Fruit fly (Drosophila melanogaster) whole organism, embryonic: ENCODE results near the gene Decay.

ENCODE experiments used
- Ada2b ChIP-seq: fragments of 200-800 bp; sonication (Bioruptor generic); IDR thresholded peaks from 2 replicates; pipeline ENCODE4 v1.3.6; 2022; ENCODE audit warnings: missing biosample characterization, missing genetic modification characterization
- Asciz ChIP-seq: fragments of 200-800 bp; sonication (Bioruptor generic); optimal IDR thresholded peaks from 2 replicates; lab custom pipeline; 2017; ENCODE audit warnings: missing biosample characterization, mild to moderate bottlenecking, missing genetic modification characterization, missing genetic modification reagents
- Bgb ChIP-seq: fragments of 200-800 bp; sonication (Bioruptor generic); IDR thresholded peaks from 2 replicates; pipeline ENCODE4 v1.3.6; 2022; ENCODE audit warnings: missing biosample characterization, missing genetic modification characterization; ENCODE audit not compliant: partially characterized antibody
- CG10209 ChIP-seq: fragments of 200-800 bp; sonication (Bioruptor generic); optimal IDR thresholded peaks from 3 replicates; lab custom pipeline; 2017; ENCODE audit warnings: missing biosample characterization, mild to moderate bottlenecking, missing genetic modification characterization, missing genetic modification reagents
- CG1024 ChIP-seq: fragments of 200-800 bp; sonication (Bioruptor generic); IDR thresholded peaks from 2 replicates; pipeline ENCODE4 v1.3.6; 2022; ENCODE audit warnings: missing biosample characterization, missing genetic modification characterization
- CG12219 ChIP-seq: fragments of 200-800 bp; sonication (Bioruptor generic); optimal IDR thresholded peaks from 3 replicates; lab custom pipeline; 2018; ENCODE audit warnings: missing biosample characterization, mild to moderate bottlenecking, missing genetic modification characterization
- CG14710 ChIP-seq: fragments of 200-800 bp; sonication (Bioruptor generic); optimal IDR thresholded peaks from 3 replicates; lab custom pipeline; 2019; ENCODE audit warnings: missing biosample characterization, mild to moderate bottlenecking, missing genetic modification characterization, moderate library complexity
- CG16779 ChIP-seq: fragments of 200-800 bp; sonication (Bioruptor generic); IDR thresholded peaks from 2 replicates; pipeline ENCODE4 v1.3.6; 2022; ENCODE audit warnings: missing biosample characterization, missing genetic modification characterization
- CG17385 ChIP-seq: fragments of 200-800 bp; sonication (Bioruptor generic); optimal IDR thresholded peaks from 3 replicates; lab custom pipeline; 2018; ENCODE audit warnings: missing biosample characterization, mild to moderate bottlenecking, missing genetic modification characterization
- CG18011 ChIP-seq: fragments of 200-800 bp; sonication (Bioruptor generic); optimal IDR thresholded peaks from 2 replicates; lab custom pipeline; 2017; ENCODE audit warnings: missing biosample characterization, missing genetic modification characterization, mild to moderate bottlenecking, moderate library complexity, missing genotype
- CG2678 ChIP-seq: fragments of 200-800 bp; sonication (Bioruptor generic); optimal IDR thresholded peaks from 3 replicates; lab custom pipeline; 2019; ENCODE audit warnings: missing biosample characterization, mild to moderate bottlenecking, missing genetic modification characterization, moderate library complexity
- CG32772 ChIP-seq: fragments of 200-800 bp; sonication (Bioruptor generic); IDR thresholded peaks from 2 replicates; pipeline ENCODE4 v1.3.6; 2022; ENCODE audit warnings: missing biosample characterization, missing genetic modification characterization
- CG33557 ChIP-seq: fragments of 200-800 bp; sonication (Bioruptor generic); optimal IDR thresholded peaks from 2 replicates; lab custom pipeline; 2019; ENCODE audit warnings: missing biosample characterization, mild to moderate bottlenecking, missing genetic modification characterization, moderate library complexity
- CG3726 ChIP-seq: fragments of 200-800 bp; sonication (Bioruptor generic); IDR thresholded peaks from 3 replicates; pipeline ENCODE4, ENCODE4 v1.3.6; 2022; ENCODE audit warnings: missing biosample characterization, missing genetic modification characterization
- CG8281 ChIP-seq: fragments of 200-800 bp; sonication (Bioruptor generic); optimal IDR thresholded peaks from 2 replicates; lab custom pipeline; 2018; ENCODE audit warnings: missing biosample characterization, mild to moderate bottlenecking, missing genetic modification characterization, moderate library complexity
- CG8478 ChIP-seq: fragments of >200 bp; optimal IDR thresholded peaks from 2 replicates; lab custom pipeline; 2018
- CG9727 ChIP-seq: fragments of 200-800 bp; sonication (Bioruptor generic); optimal IDR thresholded peaks from 3 replicates; lab custom pipeline; 2017; ENCODE audit warnings: missing biosample characterization, mild to moderate bottlenecking, missing genetic modification characterization
- D19B ChIP-seq: fragments of 200-800 bp; sonication (Bioruptor generic); optimal IDR thresholded peaks from 2 replicates; lab custom pipeline; 2017; ENCODE audit warnings: missing biosample characterization, mild to moderate bottlenecking, missing genetic modification characterization
- Fer1 ChIP-seq: fragments of 200-800 bp; sonication (Bioruptor generic); optimal IDR thresholded peaks from 2 replicates; lab custom pipeline; 2017; ENCODE audit warnings: missing biosample characterization, mild to moderate bottlenecking, missing genetic modification characterization
- HHEX ChIP-seq: fragments of 200-800 bp; sonication (Bioruptor generic); optimal IDR thresholded peaks from 3 replicates; lab custom pipeline; 2017; ENCODE audit warnings: missing biosample characterization, mild to moderate bottlenecking, missing genetic modification characterization, missing genetic modification reagents
- Hr78 ChIP-seq, 2 experiments: fragments of 200-800 bp in 1 of 2; fragments of >200 bp in 1 of 2; sonication (Bioruptor generic) in 1 of 2; optimal IDR thresholded peaks; 2 replicates each; lab custom pipeline; 2017 to 2019; ENCODE audit warnings: missing biosample characterization in 2 of 2, missing genetic modification characterization in 2 of 2, mild to moderate bottlenecking in 1 of 2, moderate library complexity in 1 of 2
- Med ChIP-seq: fragments of 200-800 bp; sonication (Bioruptor generic); peaks from one replicate; lab custom pipeline; 2016; ENCODE audit warnings: missing biosample characterization, missing genetic modification characterization, mild to moderate bottlenecking, inconsistent platforms, moderate library complexity
- NC2α ChIP-seq: fragments of 200-800 bp; sonication (Bioruptor generic); optimal IDR thresholded peaks from 2 replicates; lab custom pipeline; 2016; ENCODE audit warnings: missing biosample characterization, missing genetic modification characterization
- Vsx1 ChIP-seq: fragments of 200-800 bp; sonication (Bioruptor generic); optimal IDR thresholded peaks from 2 replicates; lab custom pipeline; 2017; ENCODE audit warnings: missing biosample characterization, mild to moderate bottlenecking, missing genetic modification characterization, missing genetic modification reagents
- ab ChIP-seq: fragments of 200-800 bp; sonication (Bioruptor generic); optimal IDR thresholded peaks from 2 replicates; lab custom pipeline; 2016; ENCODE audit warnings: missing biosample characterization, missing genetic modification characterization
- ara ChIP-seq: fragments of 200-800 bp; sonication (Bioruptor generic); IDR thresholded peaks from 2 replicates; pipeline ENCODE4 v1.3.6; 2022; ENCODE audit warnings: missing biosample characterization, missing genetic modification characterization
- cato ChIP-seq: fragments of 200-800 bp; sonication (Bioruptor generic); optimal IDR thresholded peaks from 2 replicates; lab custom pipeline; 2016; ENCODE audit warnings: missing biosample characterization, missing genetic modification characterization, borderline replicate concordance
- chif ChIP-seq, 2 experiments: fragments of 200-800 bp; sonication (Bioruptor generic); optimal IDR thresholded peaks; 3 replicates each; lab custom pipeline; 2016; ENCODE audit warnings: missing biosample characterization in 2 of 2, missing genetic modification characterization in 2 of 2
- chinmo ChIP-seq: fragments of 200-800 bp; sonication (Bioruptor generic); IDR thresholded peaks from 4 replicates; pipeline ENCODE4 v1.3.6; 2022; ENCODE audit warnings: missing biosample characterization, missing genetic modification characterization; ENCODE audit not compliant: partially characterized antibody
- chm ChIP-seq: fragments of 200-800 bp; sonication (Bioruptor generic); IDR thresholded peaks from 2 replicates; pipeline ENCODE4 v1.3.6; 2022; ENCODE audit warnings: missing biosample characterization, missing genetic modification characterization
- crol ChIP-seq: fragments of 200-800 bp; sonication (Bioruptor generic); IDR thresholded peaks from 2 replicates; pipeline ENCODE4 v1.3.6; 2022; ENCODE audit warnings: missing biosample characterization, missing genetic modification characterization
- da ChIP-seq: fragments of 200-800 bp; sonication (Bioruptor generic); optimal IDR thresholded peaks from 2 replicates; lab custom pipeline; 2016; ENCODE audit warnings: missing biosample characterization, missing genetic modification characterization
- gce ChIP-seq: fragments of 200-800 bp; sonication (Bioruptor generic); IDR thresholded peaks from 3 replicates; pipeline ENCODE4 v1.3.6; 2022; ENCODE audit warnings: missing biosample characterization, missing genetic modification characterization
- ind ChIP-seq: fragments of 200-800 bp; sonication (Bioruptor generic); optimal IDR thresholded peaks from 3 replicates; lab custom pipeline; 2016; ENCODE audit warnings: missing biosample characterization, missing genetic modification characterization
- ken ChIP-seq: fragments of 200-800 bp; sonication (Bioruptor generic); IDR thresholded peaks from 3 replicates; pipeline ENCODE4 v1.3.6; 2022; ENCODE audit warnings: missing biosample characterization, missing genetic modification characterization
- pnt ChIP-seq: fragments of 200-800 bp; sonication (Bioruptor generic); optimal IDR thresholded peaks from 3 replicates; lab custom pipeline; 2016; ENCODE audit warnings: missing biosample characterization, missing genetic modification characterization
- pros ChIP-seq: fragments of 200-800 bp; sonication (Bioruptor generic); optimal IDR thresholded peaks from 3 replicates; lab custom pipeline; 2019; ENCODE audit warnings: missing biosample characterization, mild to moderate bottlenecking, missing genetic modification characterization, moderate library complexity
- sens-2 ChIP-seq: fragments of 200-800 bp; sonication (Bioruptor generic); IDR thresholded peaks from 2 replicates; pipeline ENCODE4 v1.3.6; 2022; ENCODE audit warnings: missing biosample characterization, missing genetic modification characterization
- sqz ChIP-seq: fragments of 200-800 bp; sonication (Bioruptor generic); optimal IDR thresholded peaks from 3 replicates; lab custom pipeline; 2018; ENCODE audit warnings: missing biosample characterization, mild to moderate bottlenecking, missing genetic modification characterization
- zf30C ChIP-seq: fragments of 200-800 bp; sonication (Bioruptor generic); optimal IDR thresholded peaks from 3 replicates; lab custom pipeline; 2018; ENCODE audit warnings: missing biosample characterization, mild to moderate bottlenecking, missing genetic modification characterization
- zfh2 ChIP-seq: fragments of 200-800 bp; sonication (Bioruptor generic); optimal IDR thresholded peaks from 2 replicates; lab custom pipeline; 2016; ENCODE audit warnings: missing biosample characterization, missing genetic modification characterization

Gene Decay

DNA sequence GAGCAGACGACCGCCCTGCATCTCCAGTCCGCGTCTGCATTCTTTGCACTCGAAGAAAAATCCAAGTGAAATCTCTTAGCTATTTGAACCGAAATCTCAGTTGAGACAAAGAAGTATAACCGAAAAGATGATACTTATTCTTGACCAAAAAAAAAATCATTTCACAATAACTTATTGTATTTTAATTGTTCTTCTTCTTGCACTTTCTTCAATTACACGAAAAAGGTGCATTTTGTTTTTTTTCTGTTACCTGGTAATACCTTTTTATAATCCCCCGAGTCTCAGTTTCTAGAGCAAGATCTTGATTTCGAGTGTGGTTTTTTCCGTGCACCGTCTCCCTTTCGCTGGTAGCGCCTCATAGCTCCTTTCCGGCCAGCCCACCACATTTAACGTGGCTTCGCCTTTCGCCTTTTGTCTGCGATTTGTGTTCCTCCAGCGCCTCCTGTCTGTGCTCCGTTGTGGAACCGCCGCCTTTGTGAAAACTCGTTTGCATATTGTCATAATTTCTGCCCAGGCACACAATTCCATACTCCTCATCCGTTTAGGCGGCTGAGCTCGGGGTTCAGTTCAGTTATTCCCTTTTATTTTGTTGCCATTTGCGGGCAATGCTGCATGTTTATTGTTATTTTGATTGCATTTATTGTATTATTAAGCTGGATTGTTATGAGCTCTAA, 26.0 kb upstream of the Decay start (continued):
- no peak for TF ChIP-seq CG8281 (tag; lab: Kevin White, UChicago)
- no peak for TF ChIP-seq NC2α (GFP tag; lab: Kevin White, UChicago)
- TF ChIP-seq chif (GFP tag; optimal IDR thresholded peaks at IDR 0.05; lab: Kevin White, UChicago), result no peak
- TF ChIP-seq pnt (GFP tag; lab: Kevin White, UChicago), result no peak
- TF ChIP-seq da (GFP tag; lab: Kevin White, UChicago), result no peak
- peak; percentile 41 for TF ChIP-seq CG9727 (GFP tag; lab: Kevin White, UChicago)
- no peak for TF ChIP-seq ab (GFP tag; lab: Kevin White, UChicago)
- no peak for TF ChIP-seq CG18011 (GFP tag; lab: Kevin White, UChicago)
- no peak for TF ChIP-seq crol
- peak; percentile 18 for TF ChIP-seq Med (GFP tag; lab: Kevin White, UChicago)
- TF ChIP-seq ara (GFP tag; lab: Robert Waterston, UW), result no peak
- TF ChIP-seq zf30C (GFP tag; lab: Kevin White, UChicago), result peak; percentile 44
- TF ChIP-seq D19B (GFP tag; lab: Kevin White, UChicago), result no peak
- peak; percentile 48 for TF ChIP-seq pros (GFP tag; lab: Kevin White, UChicago)
- TF ChIP-seq CG17385 (GFP tag; lab: Kevin White, UChicago), result peak; percentile 3
- TF ChIP-seq Vsx1 (GFP tag; lab: Kevin White, UChicago), result no peak
- no peak for TF ChIP-seq HHEX (GFP tag; lab: Kevin White, UChicago)
- no peak for TF ChIP-seq CG2678 (tag; lab: Kevin White, UChicago)
- no peak for TF ChIP-seq Bgb (GFP tag; lab: Robert Waterston, UW)
- TF ChIP-seq Ada2b (GFP tag; lab: Robert Waterston, UW), result no peak
- TF ChIP-seq CG16779, result no peak
- no peak for TF ChIP-seq CG3726 (GFP tag; lab: Robert Waterston, UW)
- no peak for TF ChIP-seq gce
- TF ChIP-seq CG32772 (GFP tag; lab: Robert Waterston, UW), result no peak
- no peak for TF ChIP-seq Fer1 (GFP tag; lab: Kevin White, UChicago)
- TF ChIP-seq zfh2 (GFP tag; lab: Kevin White, UChicago), result no peak
- no peak for TF ChIP-seq CG12219 (GFP tag; lab: Kevin White, UChicago)
- no peak for TF ChIP-seq ind (GFP tag; lab: Kevin White, UChicago)
- TF ChIP-seq sqz (GFP tag; lab: Kevin White, UChicago), result peak; percentile 32
- no peak for TF ChIP-seq CG10209
- no peak for TF ChIP-seq Asciz (GFP tag; lab: Kevin White, UChicago)
- peak; percentile 26 for TF ChIP-seq CG14710 (tag; lab: Kevin White, UChicago)
- TF ChIP-seq CG8478 (lab: Kevin White, UChicago), result no peak
- TF ChIP-seq chm (GFP tag; lab: Robert Waterston, UW), result no peak
- 0 out of 3 replicates have a peak, but pooled peaks have one; percentile 22 for TF ChIP-seq ken
- TF ChIP-seq CG1024, result no peak
- TF ChIP-seq sens-2 (GFP tag; lab: Robert Waterston, UW), result no peak
- TF ChIP-seq CG33557 (GFP tag; lab: Kevin White, UChicago), result no peak
- TF ChIP-seq Hr78 (GFP tag; optimal IDR thresholded peaks at IDR 0.05; lab: Kevin White, UChicago), result no peak
- TF ChIP-seq cato (GFP tag; lab: Kevin White, UChicago), result no peak
- TF ChIP-seq chinmo, result no peak
- TF ChIP-seq, all 482 proteins: peak for 13
